Worm (Caenorhabditis elegans): ENCODE results near the gene T04F3.3.

T04F3.3 gene

ce11 chrV:11732049-11732448 is 26.7 kb upstream of the T04F3.3 start:
- TF ChIP-seq scrt-1 (GFP tag; IDR thresholded peaks at IDR 0.05) = no peak
- no peak for TF ChIP-seq hmg-4 (GFP tag; optimal IDR thresholded peaks at IDR 0.05)
- TF ChIP-seq ets-7 (tag; optimal IDR thresholded peaks at IDR 0.05) = no peak
- TF ChIP-seq ama-1 (optimal IDR thresholded peaks at IDR 0.05) = no peak
- TF ChIP-seq tra-4 (tag; optimal IDR thresholded peaks at IDR 0.05) = no peak
- TF ChIP-seq B0310.2 (tag; optimal IDR thresholded peaks at IDR 0.05) = no peak
- TF ChIP-seq hnd-1 (tag; optimal IDR thresholded peaks at IDR 0.05) = no peak
- TF ChIP-seq tbx-37 (GFP tag; conservative IDR thresholded peaks at IDR 0.05) = no peak
- TF ChIP-seq aly-1 (tag; optimal IDR thresholded peaks at IDR 0.05) = no peak
- TF ChIP-seq F13C5.2 (tag; optimal IDR thresholded peaks at IDR 0.05) = no peak
- no peak for TF ChIP-seq hmbx-1 (tag; optimal IDR thresholded peaks at IDR 0.05)

- TF ChIP-seq scrt-1 (GFP tag; IDR thresholded peaks at IDR 0.05) (no peak), aly-1 (tag; optimal IDR thresholded peaks at IDR 0.05) (no peak), hmbx-1 (tag; optimal IDR thresholded peaks at IDR 0.05) (no peak), tra-4 (tag; optimal IDR thresholded peaks at IDR 0.05) (no peak), sea-1 (GFP tag; conservative IDR thresholded peaks at IDR 0.05) (no peak), ceh-36 (tag; optimal IDR thresholded peaks at IDR 0.05) (no peak), pes-1 (GFP tag; IDR thresholded peaks at IDR 0.05) (no peak), tbx-11 (GFP tag; IDR thresholded peaks at IDR 0.05) (no peak), flt-1 (GFP tag; IDR thresholded peaks at IDR 0.05) (no peak), hnd-1 (tag; optimal IDR thresholded peaks at IDR 0.05) (no peak), tbx-37 (GFP tag; conservative IDR thresholded peaks at IDR 0.05) (no peak)
Measured at ce11 chrV:11733460-11733859, 25.3 kb upstream of the T04F3.3 start, which contains the start of gene npp-22. npp-22 (minus strand) TSS chrV:11733472.

ce11 chrV:11736896-11737295 is 21.8 kb upstream of the T04F3.3 start, which contains the start of gene spe-42:
spe-42 (minus strand) TSS chrV:11736996.
- TF ChIP-seq hnd-1 (tag; optimal IDR thresholded peaks at IDR 0.05) = no peak

ce11 chrV:11737333-11737732 is 21.4 kb upstream of the T04F3.3 start:
- no peak for TF ChIP-seq ceh-13 (GFP tag; optimal IDR thresholded peaks at IDR 0.05)
- TF ChIP-seq tbx-11 (GFP tag; IDR thresholded peaks at IDR 0.05) = no peak
- TF ChIP-seq ets-7 (tag; optimal IDR thresholded peaks at IDR 0.05) = no peak

- no peak for TF ChIP-seq tbx-37 (GFP tag; conservative IDR thresholded peaks at IDR 0.05)
- TF ChIP-seq ceh-13 (GFP tag; optimal IDR thresholded peaks at IDR 0.05) = no peak
- TF ChIP-seq B0310.2 (tag; optimal IDR thresholded peaks at IDR 0.05) = no peak
Measured at ce11 chrV:11739820-11740219, 18.9 kb upstream of the T04F3.3 start, which contains the start of gene T04F3.1. T04F3.1 (plus strand) TSS chrV:11740065.

- TF ChIP-seq tbx-11 (GFP tag; IDR thresholded peaks at IDR 0.05) = no peak
- no peak for TF ChIP-seq ama-1 (optimal IDR thresholded peaks at IDR 0.05)
- TF ChIP-seq F13C5.2 (tag; optimal IDR thresholded peaks at IDR 0.05) = no peak
- TF ChIP-seq tra-4 (tag; optimal IDR thresholded peaks at IDR 0.05) = no peak
- TF ChIP-seq ets-7 (tag; optimal IDR thresholded peaks at IDR 0.05) = no peak
- no peak for TF ChIP-seq hmg-4 (GFP tag; optimal IDR thresholded peaks at IDR 0.05)
- TF ChIP-seq flt-1 (GFP tag; IDR thresholded peaks at IDR 0.05) = no peak
- TF ChIP-seq pes-1 (GFP tag; IDR thresholded peaks at IDR 0.05) = no peak
- no peak for TF ChIP-seq aly-1 (tag; optimal IDR thresholded peaks at IDR 0.05)
- no peak for TF ChIP-seq scrt-1 (GFP tag; IDR thresholded peaks at IDR 0.05)
- no peak for TF ChIP-seq B0310.2 (tag; optimal IDR thresholded peaks at IDR 0.05)
- no peak for TF ChIP-seq hnd-1 (tag; optimal IDR thresholded peaks at IDR 0.05)
- TF ChIP-seq hmbx-1 (tag; optimal IDR thresholded peaks at IDR 0.05) = no peak
- no peak for TF ChIP-seq tbx-37 (GFP tag; conservative IDR thresholded peaks at IDR 0.05)
- no peak for TF ChIP-seq ceh-36 (tag; optimal IDR thresholded peaks at IDR 0.05)
- no peak for TF ChIP-seq sea-1 (GFP tag; conservative IDR thresholded peaks at IDR 0.05)
- TF ChIP-seq ceh-13 (GFP tag; optimal IDR thresholded peaks at IDR 0.05) = no peak
Measured at ce11 chrV:11741078-11741477, 17.7 kb upstream of the T04F3.3 start.

- TF ChIP-seq sea-1 (GFP tag; conservative IDR thresholded peaks at IDR 0.05) (no peak), hmbx-1 (tag; optimal IDR thresholded peaks at IDR 0.05) (no peak), hnd-1 (tag; optimal IDR thresholded peaks at IDR 0.05) (no peak), ama-1 (optimal IDR thresholded peaks at IDR 0.05) (no peak), B0310.2 (tag; optimal IDR thresholded peaks at IDR 0.05) (no peak), F13C5.2 (tag; optimal IDR thresholded peaks at IDR 0.05) (no peak), flt-1 (GFP tag; IDR thresholded peaks at IDR 0.05) (no peak), ceh-36 (tag; optimal IDR thresholded peaks at IDR 0.05) (no peak), ets-7 (tag; optimal IDR thresholded peaks at IDR 0.05) (no peak), scrt-1 (GFP tag; IDR thresholded peaks at IDR 0.05) (no peak), aly-1 (tag; optimal IDR thresholded peaks at IDR 0.05) (no peak), tbx-11 (GFP tag; IDR thresholded peaks at IDR 0.05) (no peak), tbx-37 (GFP tag; conservative IDR thresholded peaks at IDR 0.05) (no peak), tra-4 (tag; optimal IDR thresholded peaks at IDR 0.05) (no peak)
Measured at ce11 chrV:11751480-11751879, 7.3 kb upstream of the T04F3.3 start.

ce11 chrV:11755848-11756247 is 2.9 kb upstream of the T04F3.3 start:
- TF ChIP-seq scrt-1 (GFP tag; IDR thresholded peaks at IDR 0.05) = no peak
- no peak for TF ChIP-seq ceh-36 (tag; optimal IDR thresholded peaks at IDR 0.05)
- TF ChIP-seq tbx-37 (GFP tag; conservative IDR thresholded peaks at IDR 0.05) = no peak
- TF ChIP-seq B0310.2 (tag; optimal IDR thresholded peaks at IDR 0.05) = no peak
- TF ChIP-seq pes-1 (GFP tag; IDR thresholded peaks at IDR 0.05) = no peak
- TF ChIP-seq ama-1 (optimal IDR thresholded peaks at IDR 0.05) = no peak
- no peak for TF ChIP-seq tra-4 (tag; optimal IDR thresholded peaks at IDR 0.05)
- no peak for TF ChIP-seq F13C5.2 (tag; optimal IDR thresholded peaks at IDR 0.05)
- TF ChIP-seq ceh-13 (GFP tag; optimal IDR thresholded peaks at IDR 0.05) = no peak
- TF ChIP-seq hmg-4 (GFP tag; optimal IDR thresholded peaks at IDR 0.05) = no peak
- TF ChIP-seq tbx-11 (GFP tag; IDR thresholded peaks at IDR 0.05) = no peak
- TF ChIP-seq ets-7 (tag; optimal IDR thresholded peaks at IDR 0.05) = no peak
- TF ChIP-seq hnd-1 (tag; optimal IDR thresholded peaks at IDR 0.05) = no peak
- no peak for TF ChIP-seq hmbx-1 (tag; optimal IDR thresholded peaks at IDR 0.05)
- no peak for TF ChIP-seq flt-1 (GFP tag; IDR thresholded peaks at IDR 0.05)
- TF ChIP-seq sea-1 (GFP tag; conservative IDR thresholded peaks at IDR 0.05) = no peak
- no peak for TF ChIP-seq aly-1 (tag; optimal IDR thresholded peaks at IDR 0.05)

Data from whole organism, early embryonic.